ENCODE assay signal across 2 worm cellular contexts in genomic region chrII:12071243-12071642, ce11.
TF ChIP-seq lines count a peak whose summit lies in the region.

No protein-coding gene starts in this region.

TF ChIP-seq in whole organism, L4 larva, 104 proteins besides CTCF, POLR2A, EP300 and RAD21:
- TF ChIP-seq aha-1 (tag; lab: Kevin White, UChicago) (peak; percentile 97), nhr-42 (GFP tag; IDR thresholded peaks at IDR 0.05; lab: Robert Waterston, UW) (no peak)

TF ChIP-seq in whole organism, young adult, 124 proteins besides CTCF, POLR2A, EP300 and RAD21:
- TF ChIP-seq ztf-25 (GFP tag; IDR thresholded peaks at IDR 0.05; lab: Robert Waterston, UW) = peak; percentile 77; the same call in 1 of the 2 replicates
- no peak for TF ChIP-seq nfyb-1 (GFP tag; IDR thresholded peaks at IDR 0.05; lab: Robert Waterston, UW)
TF ChIP-seq in whole organism, young adult: peak in this region for 1.
